Worm (Caenorhabditis elegans) whole organism, mixed stage, embryonic: ENCODE measurements around the gene alh-7.

ENCODE experiments used
- elt-1 ChIP-seq: sonication (generic microtip); optimal IDR thresholded peaks from 2 replicates; lab custom pipeline; 2017; ENCODE audit warnings: missing genetic modification characterization, mild to moderate bottlenecking, missing compliant biosample characterization, antibody characterized with exemption, moderate library complexity, borderline replicate concordance; ENCODE audit not compliant: insufficient read depth
- nhr-237 ChIP-seq: fragments of 150-350 bp; optimal IDR thresholded peaks from 2 replicates; lab custom pipeline; 2014; ENCODE audit warnings: missing biosample characterization, missing genetic modification characterization
- ztf-11 ChIP-seq: fragments of 150-350 bp; optimal IDR thresholded peaks from 2 replicates; lab custom pipeline; 2014; ENCODE audit warnings: missing biosample characterization, missing genetic modification characterization

DNA sequence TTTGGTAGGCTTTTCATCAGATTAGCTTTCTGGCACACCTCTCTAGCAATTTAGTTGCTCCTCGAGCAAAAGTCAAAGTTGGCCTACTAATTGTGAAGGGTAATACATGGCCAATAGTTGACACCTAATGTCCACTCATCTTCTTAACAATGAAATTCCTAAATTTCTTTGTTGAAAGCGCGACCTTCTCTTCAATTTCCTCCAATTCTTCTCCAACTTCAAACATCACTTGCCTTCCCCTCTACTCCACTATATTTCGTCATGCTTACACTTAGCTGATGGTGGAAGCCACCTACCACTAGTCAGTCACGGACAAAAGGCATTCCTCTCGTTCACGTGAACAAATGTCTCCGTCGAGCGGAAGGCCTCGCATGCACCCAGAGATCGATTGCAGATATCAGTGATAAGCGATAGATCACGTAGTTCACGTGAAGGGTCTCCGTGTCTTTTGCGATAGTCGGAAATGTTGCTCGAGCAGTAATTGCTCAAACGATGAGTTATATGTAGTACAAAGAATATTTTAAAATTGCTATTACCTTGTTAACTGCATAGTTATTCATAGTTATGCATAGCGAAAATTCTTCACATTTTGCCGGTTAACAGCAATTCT, 22.4 kb downstream of the alh-7 start, which contains the start of gene E01G4.3:
- no peak for TF ChIP-seq elt-1 (tag; lab: Kevin White, UChicago)
- no peak for TF ChIP-seq ztf-11 (tag; lab: Kevin White, UChicago)
- TF ChIP-seq nhr-237 = no peak
